Fruit fly (Drosophila melanogaster) whole organism, adult: ENCODE results near the gene Ssadh.

Source experiments
- CG11617 ChIP-seq: fragments of 200-800 bp; sonication (Bioruptor generic); optimal IDR thresholded peaks from 2 replicates; lab custom pipeline; 2017; ENCODE audit warnings: mild to moderate bottlenecking, missing biosample characterization, missing genetic modification reagents, missing genetic modification characterization
- CG12768 ChIP-seq: fragments of 200-800 bp; sonication (Bioruptor generic); optimal IDR thresholded peaks from 2 replicates; lab custom pipeline; 2017; ENCODE audit warnings: missing biosample characterization, missing genetic modification characterization, mild to moderate bottlenecking, moderate library complexity, missing genetic modification reagents
- CG14711 ChIP-seq: fragments of 200-800 bp; sonication (Bioruptor generic); optimal IDR thresholded peaks from 2 replicates; lab custom pipeline; 2018; ENCODE audit warnings: missing biosample characterization, mild to moderate bottlenecking, missing genetic modification characterization, moderate library complexity
- CG1620 ChIP-seq: fragments of 200-800 bp; sonication (Bioruptor generic); optimal IDR thresholded peaks from 2 replicates; lab custom pipeline; 2016; ENCODE audit warnings: missing biosample characterization, missing genetic modification characterization
- CG33017 ChIP-seq: fragments of 200-800 bp; sonication (Bioruptor generic); optimal IDR thresholded peaks from 2 replicates; lab custom pipeline; 2018; ENCODE audit warnings: missing biosample characterization, mild to moderate bottlenecking, missing genetic modification characterization, moderate library complexity
- CG5204 ChIP-seq: fragments of 200-800 bp; sonication (Bioruptor generic); optimal IDR thresholded peaks from 2 replicates; lab custom pipeline; 2016; ENCODE audit warnings: missing biosample characterization, missing genetic modification characterization
- CG7045 ChIP-seq: fragments of 200-800 bp; sonication (Bioruptor generic); optimal IDR thresholded peaks from 2 replicates; lab custom pipeline; 2017; ENCODE audit warnings: missing biosample characterization, mild to moderate bottlenecking, missing genetic modification characterization
- CG7101 ChIP-seq: fragments of 200-800 bp; sonication (Bioruptor generic); optimal IDR thresholded peaks from 2 replicates; lab custom pipeline; 2018; ENCODE audit warnings: missing biosample characterization, mild to moderate bottlenecking, missing genetic modification characterization, moderate library complexity
- Clk ChIP-seq: fragments of 200-800 bp; sonication (Bioruptor generic); optimal IDR thresholded peaks from 2 replicates; lab custom pipeline; 2017; ENCODE audit warnings: missing biosample characterization, missing genetic modification characterization
- Crg-1 ChIP-seq: fragments of 200-800 bp; sonication (Bioruptor generic); optimal IDR thresholded peaks from 2 replicates; lab custom pipeline; 2016; ENCODE audit warnings: missing biosample characterization, missing genetic modification characterization
- Hr96 ChIP-seq: fragments of 200-800 bp; sonication (Bioruptor generic); optimal IDR thresholded peaks from 2 replicates; lab custom pipeline; 2016; ENCODE audit warnings: missing biosample characterization, missing genetic modification characterization
- Mnt ChIP-seq: fragments of 200-800 bp; sonication (Bioruptor generic); optimal IDR thresholded peaks from 2 replicates; lab custom pipeline; 2016; ENCODE audit warnings: missing biosample characterization, mild to moderate bottlenecking, missing genetic modification characterization
- bab1 ChIP-seq: fragments of 200-800 bp; sonication (Bioruptor generic); optimal IDR thresholded peaks from 3 replicates; lab custom pipeline; 2019; ENCODE audit warnings: missing biosample characterization, mild to moderate bottlenecking, missing genetic modification characterization, moderate library complexity
- cic ChIP-seq: fragments of 200-800 bp; sonication (Bioruptor generic); optimal IDR thresholded peaks from 2 replicates; lab custom pipeline; 2017; ENCODE audit warnings: missing biosample characterization, mild to moderate bottlenecking, missing genetic modification characterization, moderate library complexity
- cnc ChIP-seq, 2 experiments: fragments of >200 bp; optimal IDR thresholded peaks; 2 replicates each; lab custom pipeline; 2017
- kay ChIP-seq: fragments of 200-800 bp; sonication (Bioruptor generic); peaks from one replicate; lab custom pipeline; 2016; ENCODE audit warnings: missing biosample characterization, missing genetic modification characterization, borderline replicate concordance
- ovo ChIP-seq: fragments of 200-800 bp; sonication (Bioruptor generic); optimal IDR thresholded peaks from 2 replicates; lab custom pipeline; 2016; ENCODE audit warnings: missing biosample characterization, missing genetic modification characterization
- pad ChIP-seq: fragments of 200-800 bp; sonication (Bioruptor generic); optimal IDR thresholded peaks from 3 replicates; lab custom pipeline; 2017; ENCODE audit warnings: missing biosample characterization, missing genetic modification characterization, mild to moderate bottlenecking, moderate library complexity, missing genetic modification reagents
- tj ChIP-seq: fragments of 200-800 bp; sonication (Bioruptor generic); optimal IDR thresholded peaks from 3 replicates; lab custom pipeline; 2017; ENCODE audit warnings: missing biosample characterization, mild to moderate bottlenecking, missing genetic modification characterization, moderate library complexity
- toe ChIP-seq: fragments of 200-800 bp; sonication (Bioruptor generic); optimal IDR thresholded peaks from 2 replicates; lab custom pipeline; 2016; ENCODE audit warnings: missing biosample characterization, missing genetic modification characterization

Gene Ssadh

dm6 chr3R:25637294-25638174, 10.8 kb upstream of the Ssadh start, which contains the start of gene jigr1:
TSS of gene jigr1 (plus strand) at chr3R:25637843.
- TF ChIP-seq pad (no peak), Clk (GFP tag; lab: Kevin White, UChicago) (no peak), CG7101 (tag; lab: Kevin White, UChicago) (no peak), CG14711 (tag; lab: Kevin White, UChicago) (no peak), cnc (optimal IDR thresholded peaks at IDR 0.05; lab: Kevin White, UChicago) (no peak), Crg-1 (no peak), kay (GFP tag; lab: Kevin White, UChicago) (no peak), toe (GFP tag; lab: Kevin White, UChicago) (no peak), Hr96 (no peak), tj (GFP tag; lab: Kevin White, UChicago) (no peak), CG33017 (tag; lab: Kevin White, UChicago) (no peak), CG11617 (GFP tag; lab: Kevin White, UChicago) (no peak)

dm6 chr3R:25633865-25634460, 7.2 kb upstream of the Ssadh start:
- TF ChIP-seq CG12768 (GFP tag; lab: Kevin White, UChicago) (no peak), CG1620 (no peak), ovo (GFP tag; lab: Kevin White, UChicago) (no peak), CG33017 (tag; lab: Kevin White, UChicago) (no peak), CG7045 (no peak), kay (GFP tag; lab: Kevin White, UChicago) (no peak)

- no peak for TF ChIP-seq CG5204
- no peak for TF ChIP-seq cnc (optimal IDR thresholded peaks at IDR 0.05; lab: Kevin White, UChicago)
- no peak for TF ChIP-seq cic
- no peak for TF ChIP-seq CG14711 (tag; lab: Kevin White, UChicago)
- no peak for TF ChIP-seq Clk (GFP tag; lab: Kevin White, UChicago)
- TF ChIP-seq CG1620: no peak
- no peak for TF ChIP-seq Crg-1
- no peak for TF ChIP-seq CG7101 (tag; lab: Kevin White, UChicago)
- TF ChIP-seq pad: no peak
- no peak for TF ChIP-seq CG12768 (GFP tag; lab: Kevin White, UChicago)
- TF ChIP-seq kay (GFP tag; lab: Kevin White, UChicago): no peak
- no peak for TF ChIP-seq tj (GFP tag; lab: Kevin White, UChicago)
- TF ChIP-seq ovo (GFP tag; lab: Kevin White, UChicago): no peak
Observed at dm6 chr3R:25631079-25631478, 4.4 kb upstream of the Ssadh start.

- TF ChIP-seq CG33017 (tag; lab: Kevin White, UChicago): no peak
- no peak for TF ChIP-seq kay (GFP tag; lab: Kevin White, UChicago)
- TF ChIP-seq pad: no peak
- TF ChIP-seq bab1 (GFP tag; lab: Kevin White, UChicago): no peak
- no peak for TF ChIP-seq tj (GFP tag; lab: Kevin White, UChicago)
- TF ChIP-seq cic: no peak
- no peak for TF ChIP-seq CG1620
- no peak for TF ChIP-seq Clk (GFP tag; lab: Kevin White, UChicago)
- no peak for TF ChIP-seq CG12768 (GFP tag; lab: Kevin White, UChicago)
Observed at dm6 chr3R:25630541-25630940, 3.8 kb upstream of the Ssadh start.

dm6 chr3R:25628657-25629056, 1.9 kb upstream of the Ssadh start:
- TF ChIP-seq ovo (GFP tag; lab: Kevin White, UChicago): no peak
- TF ChIP-seq toe (GFP tag; lab: Kevin White, UChicago): no peak
- TF ChIP-seq Clk (GFP tag; lab: Kevin White, UChicago): no peak
- TF ChIP-seq CG12768 (GFP tag; lab: Kevin White, UChicago): no peak
- TF ChIP-seq cnc (optimal IDR thresholded peaks at IDR 0.05; lab: Kevin White, UChicago): no peak
- TF ChIP-seq Hr96: no peak
- TF ChIP-seq CG33017 (tag; lab: Kevin White, UChicago): no peak
- TF ChIP-seq CG5204: no peak
- TF ChIP-seq CG7045: no peak
- TF ChIP-seq pad: no peak
- no peak for TF ChIP-seq Mnt
- TF ChIP-seq bab1 (GFP tag; lab: Kevin White, UChicago): no peak
- TF ChIP-seq CG7101 (tag; lab: Kevin White, UChicago): no peak
- TF ChIP-seq Crg-1: no peak
- no peak for TF ChIP-seq CG14711 (tag; lab: Kevin White, UChicago)

- no peak for TF ChIP-seq CG11617 (GFP tag; lab: Kevin White, UChicago)
- TF ChIP-seq CG33017 (tag; lab: Kevin White, UChicago): no peak
- TF ChIP-seq pad: no peak
- TF ChIP-seq cic: no peak
- TF ChIP-seq ovo (GFP tag; lab: Kevin White, UChicago): no peak
- TF ChIP-seq Clk (GFP tag; lab: Kevin White, UChicago): no peak
- no peak for TF ChIP-seq toe (GFP tag; lab: Kevin White, UChicago)
- no peak for TF ChIP-seq CG14711 (tag; lab: Kevin White, UChicago)
- TF ChIP-seq cnc (optimal IDR thresholded peaks at IDR 0.05; lab: Kevin White, UChicago): no peak
- TF ChIP-seq CG7045: no peak
- TF ChIP-seq CG1620: no peak
- no peak for TF ChIP-seq kay (GFP tag; lab: Kevin White, UChicago)
- no peak for TF ChIP-seq tj (GFP tag; lab: Kevin White, UChicago)
- TF ChIP-seq Crg-1: no peak
- no peak for TF ChIP-seq CG7101 (tag; lab: Kevin White, UChicago)
Observed at dm6 chr3R:25625940-25626624, 642 bp downstream of the Ssadh start.
